Fruit fly (Drosophila melanogaster) whole organism, embryonic: ENCODE results near the gene Rbf2.

ENCODE experiments used
- Ada2b ChIP-seq: fragments of 200-800 bp; sonication (Bioruptor generic); IDR thresholded peaks from 2 replicates; pipeline ENCODE4 v1.3.6; 2022; ENCODE audit warnings: missing biosample characterization, missing genetic modification characterization
- Asciz ChIP-seq: fragments of 200-800 bp; sonication (Bioruptor generic); optimal IDR thresholded peaks from 2 replicates; lab custom pipeline; 2017; ENCODE audit warnings: missing biosample characterization, mild to moderate bottlenecking, missing genetic modification characterization, missing genetic modification reagents
- Atf6 ChIP-seq: fragments of 200-800 bp; sonication (Bioruptor generic); IDR thresholded peaks from 2 replicates; pipeline ENCODE4 v1.3.6; 2022; ENCODE audit warnings: missing biosample characterization, missing genetic modification characterization
- B-H1 ChIP-seq: fragments of 200-800 bp; sonication (Bioruptor generic); IDR thresholded peaks from 3 replicates; pipeline ENCODE4 v1.3.6; 2022; ENCODE audit warnings: missing biosample characterization, missing genetic modification characterization
- B-H2 ChIP-seq: fragments of 200-800 bp; sonication (Bioruptor generic); optimal IDR thresholded peaks from 2 replicates; lab custom pipeline; 2018; ENCODE audit warnings: missing biosample characterization, mild to moderate bottlenecking, missing genetic modification characterization
- Bdp1 ChIP-seq: fragments of 200-800 bp; sonication (Bioruptor generic); optimal IDR thresholded peaks from 3 replicates; lab custom pipeline; 2016; ENCODE audit warnings: missing biosample characterization, missing genetic modification characterization
- Bgb ChIP-seq: fragments of 200-800 bp; sonication (Bioruptor generic); IDR thresholded peaks from 2 replicates; pipeline ENCODE4 v1.3.6; 2022; ENCODE audit warnings: missing biosample characterization, missing genetic modification characterization; ENCODE audit not compliant: partially characterized antibody
- BtbVII ChIP-seq: fragments of 200-800 bp; sonication (Bioruptor generic); optimal IDR thresholded peaks from 3 replicates; lab custom pipeline; 2017; ENCODE audit warnings: missing biosample characterization, mild to moderate bottlenecking, missing genetic modification characterization
- CG12942 ChIP-seq: fragments of 200-800 bp; sonication (Bioruptor generic); optimal IDR thresholded peaks from 3 replicates; lab custom pipeline; 2016; ENCODE audit warnings: missing biosample characterization, missing genetic modification characterization
- CG13296 ChIP-seq: fragments of 200-800 bp; sonication (Bioruptor generic); optimal IDR thresholded peaks from 3 replicates; lab custom pipeline; 2018; ENCODE audit warnings: missing biosample characterization, mild to moderate bottlenecking, missing genetic modification characterization
- CG14860 ChIP-seq: fragments of 200-800 bp; sonication (Bioruptor generic); IDR thresholded peaks from 3 replicates; pipeline ENCODE4 v1.3.6; 2022; ENCODE audit warnings: missing biosample characterization, missing genetic modification characterization; ENCODE audit not compliant: partially characterized antibody
- CG15011 ChIP-seq: fragments of 200-800 bp; sonication (Bioruptor generic); optimal IDR thresholded peaks from 3 replicates; lab custom pipeline; 2018; ENCODE audit warnings: missing biosample characterization, mild to moderate bottlenecking, missing genetic modification characterization
- CG17829 ChIP-seq: fragments of 200-800 bp; optimal IDR thresholded peaks from 2 replicates; lab custom pipeline; 2019; ENCODE audit warnings: missing biosample characterization, mild to moderate bottlenecking, missing genetic modification characterization, moderate library complexity
- CG18619 ChIP-seq: fragments of 200-800 bp; sonication (Bioruptor generic); optimal IDR thresholded peaks from 3 replicates; lab custom pipeline; 2017; ENCODE audit warnings: missing biosample characterization, mild to moderate bottlenecking, missing genetic modification characterization
- CG2889 ChIP-seq: fragments of 200-800 bp; sonication (Bioruptor generic); IDR thresholded peaks from 3 replicates; pipeline ENCODE4 v1.3.6; 2022; ENCODE audit warnings: missing biosample characterization, missing genetic modification characterization
- CG31365 ChIP-seq: fragments of 200-800 bp; sonication (Bioruptor generic); optimal IDR thresholded peaks from 2 replicates; lab custom pipeline; 2018; ENCODE audit warnings: missing biosample characterization, mild to moderate bottlenecking, missing genetic modification characterization
- CG3281 ChIP-seq: fragments of 200-800 bp; sonication (Bioruptor generic); optimal IDR thresholded peaks from 3 replicates; lab custom pipeline; 2017; ENCODE audit warnings: missing biosample characterization, mild to moderate bottlenecking, missing genetic modification characterization
- CG3995 ChIP-seq: fragments of 200-800 bp; sonication (Bioruptor generic); optimal IDR thresholded peaks from 3 replicates; lab custom pipeline; 2016; ENCODE audit warnings: missing biosample characterization, missing genetic modification characterization
- CG4328 ChIP-seq: fragments of 200-800 bp; sonication (Bioruptor generic); optimal IDR thresholded peaks from 3 replicates; lab custom pipeline; 2017; ENCODE audit warnings: missing biosample characterization, missing genetic modification reagents, missing genetic modification characterization
- CG4424 ChIP-seq: fragments of 200-800 bp; sonication (Bioruptor generic); optimal IDR thresholded peaks from 3 replicates; lab custom pipeline; 2016; ENCODE audit warnings: missing biosample characterization, missing genetic modification characterization
- CG6654 ChIP-seq: fragments of 200-800 bp; sonication (Bioruptor generic); optimal IDR thresholded peaks from 2 replicates; lab custom pipeline; 2017; ENCODE audit warnings: missing biosample characterization, mild to moderate bottlenecking, missing genetic modification characterization
- CG6683 ChIP-seq: fragments of 200-800 bp; sonication (Bioruptor generic); optimal IDR thresholded peaks from 2 replicates; lab custom pipeline; 2017; ENCODE audit warnings: missing biosample characterization, mild to moderate bottlenecking, missing genetic modification characterization, missing genetic modification reagents
- CG7745 ChIP-seq: fragments of 200-800 bp; sonication (Bioruptor generic); optimal IDR thresholded peaks from 2 replicates; lab custom pipeline; 2018; ENCODE audit warnings: missing biosample characterization, mild to moderate bottlenecking, missing genetic modification characterization, moderate library complexity
- CG7963 ChIP-seq: fragments of 200-800 bp; sonication (Bioruptor generic); IDR thresholded peaks from 3 replicates; pipeline ENCODE4 v1.3.6; 2022; ENCODE audit warnings: missing biosample characterization, missing genetic modification characterization; ENCODE audit not compliant: partially characterized antibody
- CG9215 ChIP-seq: fragments of 200-800 bp; sonication (Bioruptor generic); IDR thresholded peaks from 2 replicates; pipeline ENCODE4 v1.3.6; 2022; ENCODE audit warnings: missing biosample characterization, missing genetic modification characterization
- CoRest ChIP-seq: fragments of 200-800 bp; sonication (Bioruptor generic); optimal IDR thresholded peaks from 3 replicates; lab custom pipeline; 2018; ENCODE audit warnings: missing biosample characterization, mild to moderate bottlenecking, missing genetic modification characterization, moderate library complexity
- CrebB ChIP-seq: fragments of 200-800 bp; sonication (Bioruptor generic); optimal IDR thresholded peaks from 3 replicates; lab custom pipeline; 2018; ENCODE audit warnings: missing biosample characterization, mild to moderate bottlenecking, missing genetic modification characterization
- Deaf1 ChIP-seq: fragments of 200-800 bp; optimal IDR thresholded peaks from 3 replicates; lab custom pipeline; 2019; ENCODE audit warnings: missing biosample characterization, mild to moderate bottlenecking, missing genetic modification characterization, moderate library complexity
- Dip3 ChIP-seq: fragments of 200-800 bp; sonication (Bioruptor generic); optimal IDR thresholded peaks from 3 replicates; lab custom pipeline; 2016; ENCODE audit warnings: missing biosample characterization, missing genetic modification characterization
- Dref ChIP-seq: fragments of 200-800 bp; sonication (Bioruptor generic); IDR thresholded peaks from 2 replicates; pipeline ENCODE4 v1.3.6; 2022; ENCODE audit warnings: missing biosample characterization, missing genetic modification characterization
- Drgx ChIP-seq: fragments of 200-800 bp; sonication (Bioruptor generic); IDR thresholded peaks from 2 replicates; pipeline ENCODE4 v1.3.6; 2022; ENCODE audit warnings: missing biosample characterization, missing genetic modification characterization
- Ets65A ChIP-seq: fragments of 200-800 bp; sonication (Bioruptor generic); peaks from one replicate; lab custom pipeline; 2016; ENCODE audit warnings: missing biosample characterization, missing genetic modification characterization
- H2.0 ChIP-seq: fragments of 200-800 bp; sonication (Bioruptor generic); IDR thresholded peaks from 2 replicates; pipeline ENCODE4 v1.3.6; 2022; ENCODE audit warnings: missing biosample characterization, missing genetic modification characterization
- Hmx ChIP-seq: fragments of 200-800 bp; sonication (Bioruptor generic); optimal IDR thresholded peaks from 2 replicates; lab custom pipeline; 2016; ENCODE audit warnings: missing biosample characterization, missing genetic modification characterization
- Mad ChIP-seq: fragments of 200-800 bp; sonication (Bioruptor generic); optimal IDR thresholded peaks from 2 replicates; lab custom pipeline; 2016; ENCODE audit warnings: missing biosample characterization, missing genetic modification characterization
- Nf-YC ChIP-seq: fragments of 200-800 bp; optimal IDR thresholded peaks from 3 replicates; lab custom pipeline; 2019; ENCODE audit warnings: missing biosample characterization, mild to moderate bottlenecking, missing genetic modification characterization, moderate library complexity
- Ptx1 ChIP-seq: fragments of 200-800 bp; sonication (Bioruptor generic); IDR thresholded peaks from 2 replicates; pipeline ENCODE4 v1.3.6; 2022; ENCODE audit warnings: missing biosample characterization, missing genetic modification characterization
- Sry-δ ChIP-seq: fragments of 200-800 bp; sonication (Bioruptor generic); optimal IDR thresholded peaks from 2 replicates; lab custom pipeline; 2016; ENCODE audit warnings: missing biosample characterization, missing genetic modification characterization
- Tbp ChIP-seq: fragments of >200 bp; optimal IDR thresholded peaks from 2 replicates; lab custom pipeline; 2018; ENCODE audit warnings: missing biosample characterization, missing genetic modification characterization
- ara ChIP-seq: fragments of 200-800 bp; sonication (Bioruptor generic); IDR thresholded peaks from 2 replicates; pipeline ENCODE4 v1.3.6; 2022; ENCODE audit warnings: missing biosample characterization, missing genetic modification characterization
- cg ChIP-seq: fragments of 200-800 bp; sonication (Bioruptor generic); optimal IDR thresholded peaks from 3 replicates; lab custom pipeline; 2019; ENCODE audit warnings: missing biosample characterization, mild to moderate bottlenecking, missing genetic modification characterization, moderate library complexity
- dysf ChIP-seq: fragments of 200-800 bp; sonication (Bioruptor generic); IDR thresholded peaks from 3 replicates; pipeline ENCODE4 v1.3.6; 2022; ENCODE audit warnings: missing biosample characterization, missing genetic modification characterization
- gcm2 ChIP-seq: fragments of 200-800 bp; sonication (Bioruptor generic); optimal IDR thresholded peaks from 2 replicates; lab custom pipeline; 2016; ENCODE audit warnings: missing biosample characterization, missing genetic modification characterization
- grn ChIP-seq: fragments of 200-800 bp; sonication (Bioruptor generic); optimal IDR thresholded peaks from 3 replicates; lab custom pipeline; 2017; ENCODE audit warnings: missing biosample characterization, missing genetic modification characterization
- knrl ChIP-seq: fragments of 200-800 bp; sonication (Bioruptor generic); IDR thresholded peaks from 3 replicates; pipeline ENCODE4 v1.3.6; 2022; ENCODE audit warnings: missing biosample characterization, missing genetic modification characterization; ENCODE audit not compliant: partially characterized antibody
- lab ChIP-seq: fragments of 200-800 bp; sonication (Bioruptor generic); optimal IDR thresholded peaks from 3 replicates; lab custom pipeline; 2017; ENCODE audit warnings: missing biosample characterization, missing genetic modification characterization, mild to moderate bottlenecking, moderate library complexity, missing genetic modification reagents
- maf-S ChIP-seq: fragments of 200-800 bp; sonication (Bioruptor generic); optimal IDR thresholded peaks from 2 replicates; lab custom pipeline; 2016; ENCODE audit warnings: missing biosample characterization, missing genetic modification characterization
- odd ChIP-seq: fragments of 200-800 bp; sonication (Bioruptor generic); optimal IDR thresholded peaks from 2 replicates; lab custom pipeline; 2017; ENCODE audit warnings: missing biosample characterization, mild to moderate bottlenecking, missing genetic modification characterization
- otp ChIP-seq: fragments of 200-800 bp; sonication (Bioruptor generic); IDR thresholded peaks from 3 replicates; pipeline ENCODE4, ENCODE4 v1.3.6; 2022; ENCODE audit warnings: missing biosample characterization, missing genetic modification characterization
- pita ChIP-seq: fragments of 200-800 bp; sonication (Bioruptor generic); optimal IDR thresholded peaks from 2 replicates; lab custom pipeline; 2017; ENCODE audit warnings: missing biosample characterization, mild to moderate bottlenecking, missing genetic modification characterization
- repo ChIP-seq: fragments of 200-800 bp; sonication (Bioruptor generic); optimal IDR thresholded peaks from 2 replicates; lab custom pipeline; 2016; ENCODE audit warnings: missing biosample characterization, missing genetic modification characterization
- vfl ChIP-seq: fragments of 200-800 bp; sonication (Bioruptor generic); optimal IDR thresholded peaks from 2 replicates; lab custom pipeline; 2016; ENCODE audit warnings: missing biosample characterization, missing genetic modification characterization

Rbf2 gene

DNA sequence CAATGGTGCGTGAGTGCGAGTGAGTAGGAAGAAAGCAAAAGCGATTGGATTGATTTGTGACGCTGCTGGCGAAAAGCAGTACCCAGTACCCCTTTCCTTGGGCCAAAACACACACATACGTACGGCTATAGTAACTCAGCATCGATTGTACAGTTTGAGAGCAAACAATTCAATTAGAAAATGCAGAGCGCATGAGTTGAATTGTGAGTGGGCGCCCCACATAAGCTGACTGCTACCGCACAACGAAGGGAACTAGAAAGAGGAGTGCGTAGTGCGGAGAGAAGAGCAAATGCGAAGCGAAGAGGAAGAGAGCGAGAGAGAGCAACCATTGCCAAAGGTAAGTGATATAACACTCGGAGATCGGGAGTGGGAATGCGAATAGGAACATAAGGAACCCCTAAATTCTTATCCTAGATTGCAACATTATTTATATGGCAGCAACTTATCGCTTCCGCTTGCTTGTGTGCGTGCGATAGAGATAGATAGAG lies 8.3 kb downstream of the Rbf2 start (continued):
- TF ChIP-seq CG18619 (GFP tag; lab: Kevin White, UChicago) (no peak), Ada2b (GFP tag; lab: Robert Waterston, UW) (no peak), Nf-YC (tag; lab: Kevin White, UChicago) (peak; percentile 49), B-H1 (GFP tag; lab: Robert Waterston, UW) (no peak), CG6654 (GFP tag; lab: Kevin White, UChicago) (peak; percentile 96), maf-S (GFP tag; lab: Kevin White, UChicago) (peak; percentile 17), Sry-δ (GFP tag; lab: Kevin White, UChicago) (no peak), CG3995 (no peak), CG13296 (no peak), Ets65A (GFP tag; lab: Kevin White, UChicago) (peak; percentile 45), Tbp (GFP tag; lab: Kevin White, UChicago) (no peak), CG17829 (tag; lab: Kevin White, UChicago) (no peak), Deaf1 (tag; lab: Kevin White, UChicago) (peak; percentile 28), Mad (GFP tag; lab: Kevin White, UChicago) (peak; percentile 19), CG4328 (peak; percentile 13), CG15011 (GFP tag; lab: Kevin White, UChicago) (no peak), B-H2 (GFP tag; lab: Kevin White, UChicago) (peak; percentile 2), grn (GFP tag; lab: Kevin White, UChicago) (peak; percentile 8), cg (GFP tag; lab: Kevin White, UChicago) (peak; percentile 86), Bgb (no peak)

DNA sequence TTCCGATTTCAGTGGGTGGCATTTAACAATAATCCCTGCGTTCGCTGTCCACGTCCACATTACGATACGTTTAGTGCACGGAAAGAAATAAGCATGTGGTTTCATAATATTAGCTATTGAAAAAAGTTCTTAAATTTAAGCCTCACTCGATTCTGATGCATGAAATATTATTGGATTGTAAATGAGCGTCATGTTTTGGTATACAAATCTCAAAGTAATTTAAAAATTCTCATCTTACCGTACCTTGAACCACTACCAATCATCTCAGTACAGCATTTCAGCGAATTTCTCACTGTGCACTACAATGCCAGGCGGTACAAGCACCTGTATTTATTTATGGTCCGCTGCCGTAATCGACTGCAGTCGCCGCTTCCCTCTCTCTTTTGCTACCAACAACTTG lies 9.0 kb downstream of the Rbf2 start:
- TF ChIP-seq Asciz (GFP tag; lab: Kevin White, UChicago) (peak; percentile 68), CG9215 (GFP tag; lab: Robert Waterston, UW) (no peak), Bdp1 (GFP tag; lab: Kevin White, UChicago) (peak; percentile 45), Hmx (GFP tag; lab: Kevin White, UChicago) (no peak), CG7745 (tag; lab: Kevin White, UChicago) (no peak), lab (GFP tag; lab: Kevin White, UChicago) (peak; percentile 91), Dref (GFP tag; lab: Robert Waterston, UW) (no peak), knrl (GFP tag; lab: Robert Waterston, UW) (no peak), CG14860 (GFP tag; lab: Robert Waterston, UW) (no peak), CG2889 (GFP tag; lab: Robert Waterston, UW) (no peak), Ptx1 (GFP tag; lab: Robert Waterston, UW) (no peak), H2.0 (GFP tag; lab: Robert Waterston, UW) (no peak), CG6683 (peak; percentile 50), BtbVII (peak; percentile 75), pita (GFP tag; lab: Kevin White, UChicago) (no peak), otp (no peak), odd (peak; percentile 74), gcm2 (GFP tag; lab: Kevin White, UChicago) (peak; percentile 52), vfl (GFP tag; lab: Kevin White, UChicago) (peak; percentile 32), repo (GFP tag; lab: Kevin White, UChicago) (peak; percentile 82), CG3281 (GFP tag; lab: Kevin White, UChicago) (peak; percentile 86), CrebB (tag; lab: Kevin White, UChicago) (peak; percentile 45), ara (GFP tag; lab: Robert Waterston, UW) (no peak), Drgx (GFP tag; lab: Robert Waterston, UW) (no peak), dysf (no peak), CG7963 (no peak), CG4424 (peak; percentile 83), CG12942 (GFP tag; lab: Kevin White, UChicago) (peak; percentile 69), Dip3 (GFP tag; lab: Kevin White, UChicago) (peak; percentile 58), Atf6 (GFP tag; lab: Robert Waterston, UW) (no peak), CG31365 (tag; lab: Kevin White, UChicago) (peak; percentile 56), CoRest (peak; percentile 89)
